Worm (Caenorhabditis elegans): ENCODE data around the gene T04C9.3.

DNA sequence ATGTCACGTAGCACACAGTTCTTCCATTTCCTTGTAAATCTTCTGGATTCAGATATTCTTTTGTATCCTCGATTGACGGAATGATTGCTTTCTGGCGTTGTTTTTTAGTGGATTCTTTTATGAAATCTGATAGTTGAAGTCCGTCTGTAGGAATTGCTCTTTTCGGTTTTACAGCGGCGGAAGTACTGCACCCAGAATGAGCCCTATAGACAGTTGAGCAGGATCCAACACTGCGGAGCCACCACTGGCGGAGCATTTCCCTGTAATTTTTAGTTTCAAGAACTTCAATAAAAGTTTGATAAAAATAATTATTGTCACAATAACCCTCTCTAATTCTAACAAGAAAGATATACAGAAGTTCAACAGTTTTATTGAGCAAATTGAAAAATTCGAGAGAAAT is 39.6 kb upstream of the T04C9.3 start, which contains the start of gene F25B5.5:
- TF ChIP-seq tab-1 (GFP tag; IDR thresholded peaks at IDR 0.05) (no peak), flt-1 (GFP tag; IDR thresholded peaks at IDR 0.05) (no peak), ztf-29 (GFP tag; IDR thresholded peaks at IDR 0.05) (no peak), cog-1 (tag; optimal IDR thresholded peaks at IDR 0.05) (no peak), ztf-23 (GFP tag; IDR thresholded peaks at IDR 0.05) (no peak), klf-2 (GFP tag; conservative IDR thresholded peaks at IDR 0.05) (no peak), T22C8.4 (GFP tag; IDR thresholded peaks at IDR 0.05) (no peak), med-1 (GFP tag; optimal IDR thresholded peaks at IDR 0.05; ENCODE audit: insufficient read depth) (no peak), ref-1 (GFP tag; conservative IDR thresholded peaks at IDR 0.05) (no peak)
